Fruit fly (Drosophila melanogaster) whole organism, pupa: ENCODE results near the gene Snx27.
A peak's percentile ranks its signal among the peaks of the same experiment; 100 is the strongest.

Experiments used
- CG10348 ChIP-seq: fragments of 200-800 bp; sonication (Bioruptor generic); IDR thresholded peaks from 2 replicates; pipeline ENCODE4 v1.3.6; 2022; ENCODE audit warnings: missing biosample characterization, missing genetic modification characterization
- CG12605 ChIP-seq: fragments of 200-800 bp; sonication (Bioruptor generic); IDR thresholded peaks from 2 replicates; pipeline ENCODE4 v1.3.6; 2022; ENCODE audit warnings: missing biosample characterization, missing genetic modification characterization
- CG13204 ChIP-seq: fragments of 200-800 bp; sonication (Bioruptor generic); optimal IDR thresholded peaks from 2 replicates; lab custom pipeline; 2018; ENCODE audit warnings: missing biosample characterization, mild to moderate bottlenecking, missing genetic modification characterization, moderate library complexity
- CG14655 ChIP-seq: fragments of 200-800 bp; sonication (Bioruptor generic); optimal IDR thresholded peaks from 3 replicates; lab custom pipeline; 2017; ENCODE audit warnings: mild to moderate bottlenecking, missing biosample characterization, missing genetic modification reagents, missing genetic modification characterization
- CG15710 ChIP-seq: fragments of 200-800 bp; sonication (Bioruptor generic); optimal IDR thresholded peaks from 2 replicates; lab custom pipeline; 2018; ENCODE audit warnings: missing biosample characterization, mild to moderate bottlenecking, missing genetic modification characterization, moderate library complexity
- CG32121 ChIP-seq: fragments of 200-800 bp; sonication (Bioruptor generic); IDR thresholded peaks from 2 replicates; pipeline ENCODE4 v1.3.6; 2022; ENCODE audit warnings: missing biosample characterization, missing genetic modification characterization
- CG34367 ChIP-seq: fragments of 200-800 bp; sonication (Bioruptor generic); optimal IDR thresholded peaks from 2 replicates; lab custom pipeline; 2018; ENCODE audit warnings: missing biosample characterization, mild to moderate bottlenecking, missing genetic modification characterization
- CG8301 ChIP-seq: fragments of 200-800 bp; sonication (Bioruptor generic); optimal IDR thresholded peaks from 2 replicates; lab custom pipeline; 2018; ENCODE audit warnings: missing biosample characterization, mild to moderate bottlenecking, missing genetic modification characterization
- D1 ChIP-seq: fragments of 200-800 bp; sonication (Bioruptor generic); optimal IDR thresholded peaks from 2 replicates; lab custom pipeline; 2018; ENCODE audit warnings: missing biosample characterization, mild to moderate bottlenecking, missing genetic modification characterization, moderate library complexity
- EcR ChIP-seq: fragments of 200-800 bp; sonication (Bioruptor generic); optimal IDR thresholded peaks from 3 replicates; lab custom pipeline; 2019; ENCODE audit warnings: missing biosample characterization, missing genetic modification characterization, mild to moderate bottlenecking, moderate library complexity, missing genetic modification reagents
- Pif1A ChIP-seq: fragments of 200-800 bp; sonication (Bioruptor generic); optimal IDR thresholded peaks from 3 replicates; lab custom pipeline; 2016; ENCODE audit warnings: missing biosample characterization, missing genetic modification characterization
- fd96Ca ChIP-seq: fragments of 200-800 bp; sonication (Bioruptor generic); IDR thresholded peaks from 3 replicates; pipeline ENCODE4 v1.3.6; 2022; ENCODE audit warnings: missing biosample characterization, missing genetic modification characterization

- TF ChIP-seq CG10348 (0 out of 2 replicates have a peak, but pooled peaks have one; percentile 10), Pif1A (GFP tag; lab: Kevin White, UChicago) (peak; percentile 83), EcR (GFP tag; lab: Kevin White, UChicago) (no peak), CG8301 (no peak), CG34367 (tag; lab: Kevin White, UChicago) (no peak), CG32121 (GFP tag; lab: Robert Waterston, UW) (peak; percentile 87), CG12605 (GFP tag; lab: Robert Waterston, UW) (peak; percentile 82), fd96Ca (GFP tag; lab: Robert Waterston, UW) (peak; percentile 77), D1 (no peak), CG14655 (peak; percentile 11), CG13204 (GFP tag; lab: Kevin White, UChicago) (no peak), CG15710 (tag; lab: Kevin White, UChicago) (peak; percentile 48)
Measured at dm6 chrX:5786559-5786958, 48.7 kb upstream of the Snx27 start.
